Worm (Caenorhabditis elegans) whole organism, L1 larva: ENCODE results near the gene dos-3.

Source experiments
- C34B4.2 ChIP-seq: sonication (generic microtip); optimal IDR thresholded peaks from 2 replicates; lab custom pipeline; 2017; ENCODE audit warnings: mild to moderate bottlenecking, missing genetic modification characterization, missing compliant biosample characterization
- F16B12.6 ChIP-seq: fragments of 150-350 bp; optimal IDR thresholded peaks from 2 replicates; lab custom pipeline; 2014; ENCODE audit warnings: missing biosample characterization, missing genetic modification characterization
- alr-1 ChIP-seq: fragments of 200-800 bp; sonication (Bioruptor generic); optimal IDR thresholded peaks from 2 replicates; lab custom pipeline; 2018; ENCODE audit warnings: borderline replicate concordance, mild to moderate bottlenecking, missing genetic modification characterization, missing compliant biosample characterization
- aly-2 ChIP-seq: fragments of 150-350 bp; optimal IDR thresholded peaks from 2 replicates; lab custom pipeline; 2014; ENCODE audit warnings: missing biosample characterization, missing genetic modification characterization
- ceh-82 ChIP-seq, 3 experiments: fragments of 150-350 bp in 1 of 3; sonication (generic microtip) in 2 of 3; optimal IDR thresholded peaks; 2 replicates each; lab custom pipeline; 2014 to 2017; ENCODE audit warnings: missing biosample characterization in 3 of 3, missing genetic modification characterization in 3 of 3
- ces-1 ChIP-seq: fragments of 150-350 bp; optimal IDR thresholded peaks from 2 replicates; lab custom pipeline; 2014; ENCODE audit warnings: missing biosample characterization, missing genetic modification reagents, missing genetic modification characterization
- dpl-1 ChIP-seq, 3 experiments: fragments of 150-350 bp in 2 of 3; sonication (generic microtip) in 1 of 3; optimal IDR thresholded peaks; 2 replicates each; lab custom pipeline; 2014 to 2017; ENCODE audit warnings: missing biosample characterization in 3 of 3, missing genetic modification characterization in 3 of 3, missing genetic modification reagents in 3 of 3
- efl-1 ChIP-seq, 4 experiments: fragments of 150-350 bp; optimal IDR thresholded peaks in 3 of 4; peaks in 1 of 4; 1 replicate in 1 of 4; 2 replicates in 3 of 4; lab custom pipeline; 2014; ENCODE audit warnings: missing biosample characterization in 2 of 4, missing genetic modification characterization in 2 of 4, missing genetic modification reagents in 2 of 4
- egl-13 ChIP-seq: sonication (generic microtip); optimal IDR thresholded peaks from 2 replicates; lab custom pipeline; 2016; ENCODE audit warnings: missing genotype, missing genetic modification reagents, missing genetic modification characterization, missing compliant biosample characterization
- elt-2 ChIP-seq: sonication (generic microtip); optimal IDR thresholded peaks from 2 replicates; lab custom pipeline; 2016; ENCODE audit warnings: missing genetic modification characterization, mild to moderate bottlenecking, inconsistent platforms, missing compliant biosample characterization, missing genetic modification reagents
- elt-3 ChIP-seq, 6 experiments: fragments of 150-350 bp in 1 of 6; sonication (generic microtip); optimal IDR thresholded peaks; 2 replicates each; lab custom pipeline; 2017 to 2018; ENCODE audit warnings: missing biosample characterization in 6 of 6, missing genetic modification characterization in 6 of 6, inconsistent platforms in 1 of 6
- fkh-10 ChIP-seq: sonication (generic microtip); optimal IDR thresholded peaks from 2 replicates; lab custom pipeline; 2017; ENCODE audit warnings: missing biosample characterization, missing genetic modification reagents, missing genetic modification characterization
- fkh-8 ChIP-seq: sonication (generic microtip); optimal IDR thresholded peaks from 2 replicates; lab custom pipeline; 2016; ENCODE audit warnings: mild to moderate bottlenecking, missing genetic modification characterization, missing compliant biosample characterization
- hlh-17 ChIP-seq: fragments of 200-800 bp; sonication (Bioruptor generic); optimal IDR thresholded peaks from 2 replicates; lab custom pipeline; 2018; ENCODE audit warnings: missing genetic modification characterization, mild to moderate bottlenecking, missing compliant biosample characterization, moderate library complexity, borderline replicate concordance
- hlh-4 ChIP-seq: sonication (generic microtip); optimal IDR thresholded peaks from 2 replicates; lab custom pipeline; 2016; ENCODE audit warnings: mild to moderate bottlenecking, missing genetic modification characterization, missing compliant biosample characterization
- hpl-2 ChIP-seq: fragments of 150-350 bp; optimal IDR thresholded peaks from 2 replicates; lab custom pipeline; 2014; ENCODE audit warnings: missing biosample characterization, missing genetic modification reagents, missing genetic modification characterization
- jun-1 ChIP-seq: fragments of 150-350 bp; optimal IDR thresholded peaks from 2 replicates; lab custom pipeline; 2014; ENCODE audit warnings: missing biosample characterization, missing genetic modification reagents, missing genetic modification characterization
- lin-13 ChIP-seq: fragments of 150-350 bp; optimal IDR thresholded peaks from 2 replicates; lab custom pipeline; 2014; ENCODE audit warnings: missing biosample characterization, missing genetic modification reagents, missing genetic modification characterization
- lin-14 ChIP-seq: fragments of 200-800 bp; sonication (Bioruptor generic); optimal IDR thresholded peaks from 2 replicates; lab custom pipeline; 2018; ENCODE audit warnings: mild to moderate bottlenecking, missing genetic modification characterization, moderate library complexity, missing compliant biosample characterization
- lin-39 ChIP-seq: fragments of 150-350 bp; optimal IDR thresholded peaks from 2 replicates; lab custom pipeline; 2014; ENCODE audit warnings: missing biosample characterization, missing genetic modification reagents, missing genetic modification characterization
- lsy-2 ChIP-seq, 2 experiments: fragments of 150-350 bp; optimal IDR thresholded peaks; 2 replicates each; lab custom pipeline; 2014; ENCODE audit warnings: missing biosample characterization in 2 of 2, missing genetic modification characterization in 2 of 2
- mdl-1 ChIP-seq, 2 experiments: fragments of 150-350 bp; optimal IDR thresholded peaks; 2 replicates each; lab custom pipeline; 2014 to 2017; ENCODE audit warnings: missing biosample characterization in 2 of 2, missing genetic modification characterization in 2 of 2, inconsistent platforms in 1 of 2
- mef-2 ChIP-seq: fragments of 150-350 bp; optimal IDR thresholded peaks from 2 replicates; lab custom pipeline; 2014; ENCODE audit warnings: missing biosample characterization, missing genetic modification characterization
- mep-1 ChIP-seq: fragments of 150-350 bp; optimal IDR thresholded peaks from 2 replicates; lab custom pipeline; 2014; ENCODE audit warnings: missing biosample characterization, missing genetic modification characterization
- nhr-19 ChIP-seq: fragments of 200-800 bp; sonication (Bioruptor generic); conservative IDR thresholded peaks from 2 replicates; pipeline ENCODE4 v1.3.6; 2022; ENCODE audit warnings: missing genetic modification characterization, missing compliant biosample characterization
- nhr-20 ChIP-seq: sonication (generic microtip); optimal IDR thresholded peaks from 2 replicates; lab custom pipeline; 2016; ENCODE audit warnings: mild to moderate bottlenecking, missing genetic modification characterization, missing compliant biosample characterization
- nhr-237 ChIP-seq: fragments of 150-350 bp; optimal IDR thresholded peaks from 2 replicates; lab custom pipeline; 2014; ENCODE audit warnings: missing biosample characterization, missing genetic modification characterization
- nhr-28 ChIP-seq: fragments of 150-350 bp; optimal IDR thresholded peaks from 2 replicates; lab custom pipeline; 2014; ENCODE audit warnings: missing biosample characterization, missing genetic modification characterization
- nhr-47 ChIP-seq: sonication (generic microtip); optimal IDR thresholded peaks from 2 replicates; lab custom pipeline; 2016; ENCODE audit warnings: mild to moderate bottlenecking, missing genetic modification characterization, moderate library complexity, missing compliant biosample characterization
- nhr-71 ChIP-seq: sonication (generic microtip); optimal IDR thresholded peaks from 2 replicates; lab custom pipeline; 2016; ENCODE audit warnings: mild to moderate bottlenecking, missing genetic modification characterization, moderate library complexity, missing compliant biosample characterization
- nhr-90 ChIP-seq: sonication (generic microtip); optimal IDR thresholded peaks from 2 replicates; lab custom pipeline; 2016; ENCODE audit warnings: mild to moderate bottlenecking, missing genetic modification characterization, missing compliant biosample characterization; ENCODE audit not compliant: poor library complexity
- pag-3 ChIP-seq: sonication (generic microtip); optimal IDR thresholded peaks from 2 replicates; lab custom pipeline; 2017; ENCODE audit warnings: missing genetic modification characterization, mild to moderate bottlenecking, missing compliant biosample characterization, antibody characterized with exemption, borderline replicate concordance; ENCODE audit not compliant: insufficient read depth
- pqm-1 ChIP-seq: sonication (generic microtip); optimal IDR thresholded peaks from 3 replicates; lab custom pipeline; 2017; ENCODE audit warnings: missing biosample characterization, missing genetic modification characterization
- rnt-1 ChIP-seq: sonication (generic microtip); optimal IDR thresholded peaks from 2 replicates; lab custom pipeline; 2016; ENCODE audit warnings: mild to moderate bottlenecking, missing genetic modification characterization, moderate library complexity, missing compliant biosample characterization
- skn-1 ChIP-seq: fragments of 150-350 bp; optimal IDR thresholded peaks from 2 replicates; lab custom pipeline; 2014; ENCODE audit warnings: missing biosample characterization, missing genetic modification characterization
- snpc-4 ChIP-seq: fragments of 150-350 bp; optimal IDR thresholded peaks from 2 replicates; lab custom pipeline; 2014; ENCODE audit warnings: missing biosample characterization, missing genetic modification characterization
- snu-23 ChIP-seq: sonication (generic microtip); optimal IDR thresholded peaks from 2 replicates; lab custom pipeline; 2016; ENCODE audit warnings: missing genetic modification characterization, missing compliant biosample characterization
- sup-37 ChIP-seq: fragments of 200-800 bp; sonication (Bioruptor generic); optimal IDR thresholded peaks from 2 replicates; lab custom pipeline; 2018; ENCODE audit warnings: mild to moderate bottlenecking, missing genetic modification characterization, missing compliant biosample characterization
- tbx-2 ChIP-seq: sonication (generic microtip); optimal IDR thresholded peaks from 2 replicates; lab custom pipeline; 2016; ENCODE audit warnings: missing genetic modification characterization, missing compliant biosample characterization
- tlp-1 ChIP-seq: fragments of 150-350 bp; optimal IDR thresholded peaks from 2 replicates; lab custom pipeline; 2014; ENCODE audit warnings: missing biosample characterization, missing genetic modification characterization
- unc-130 ChIP-seq: fragments of 150-350 bp; optimal IDR thresholded peaks from 2 replicates; lab custom pipeline; 2017; ENCODE audit warnings: missing biosample characterization, missing genetic modification characterization, inconsistent platforms
- unc-86 ChIP-seq: sonication (generic microtip); optimal IDR thresholded peaks from 2 replicates; lab custom pipeline; 2016; ENCODE audit warnings: missing genetic modification characterization, missing compliant biosample characterization
- unc-98 ChIP-seq: fragments of 200-800 bp; sonication (Bioruptor generic); IDR thresholded peaks from 2 replicates; pipeline ENCODE4 v1.3.6; 2022; ENCODE audit warnings: missing genetic modification characterization, missing compliant biosample characterization
- vab-15 ChIP-seq: sonication (generic microtip); optimal IDR thresholded peaks from 2 replicates; lab custom pipeline; 2017; ENCODE audit warnings: missing genotype, mild to moderate bottlenecking, missing genetic modification characterization, missing compliant biosample characterization
- xbp-1 ChIP-seq: sonication (generic microtip); optimal IDR thresholded peaks from 2 replicates; lab custom pipeline; 2016; ENCODE audit warnings: missing genetic modification characterization, missing compliant biosample characterization
- zag-1 ChIP-seq: fragments of 150-350 bp; optimal IDR thresholded peaks from 2 replicates; lab custom pipeline; 2014; ENCODE audit warnings: missing biosample characterization, missing genetic modification characterization
- zip-4 ChIP-seq: fragments of 200-800 bp; sonication (Bioruptor generic); optimal IDR thresholded peaks from 2 replicates; lab custom pipeline; 2018; ENCODE audit warnings: mild to moderate bottlenecking, missing genetic modification characterization, moderate library complexity, missing compliant biosample characterization

dos-3 gene

DNA sequence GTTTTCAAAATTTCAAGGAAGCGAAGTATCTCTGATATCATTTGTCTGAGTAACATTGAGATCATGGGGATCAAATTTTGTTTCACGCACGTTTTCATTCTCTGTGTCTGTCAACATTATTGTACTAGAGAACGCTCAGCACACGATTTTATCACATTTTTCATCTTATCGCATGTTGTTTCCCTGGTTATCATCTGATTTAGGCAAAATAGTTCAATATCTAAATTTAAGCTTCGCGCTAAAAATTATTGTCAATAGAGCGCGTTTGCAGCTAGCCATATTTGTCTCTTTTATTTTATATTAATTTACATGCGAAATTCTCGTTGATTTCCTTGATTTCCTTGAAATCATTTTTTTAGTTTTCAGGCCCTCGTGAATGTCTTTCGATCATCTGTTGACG, 6.1 kb upstream of the dos-3 start, which contains the start of gene K02F3.2 (continued):
- TF ChIP-seq tlp-1 (tag; lab: Kevin White, UChicago) (no peak), snu-23 (peak; percentile 69), aly-2 (tag; lab: Kevin White, UChicago) (no peak), ces-1 (GFP tag; lab: Kevin White, UChicago) (no peak), sup-37 (no peak), zip-4 (GFP tag; lab: Kevin White, UChicago) (no peak), nhr-47 (tag; lab: Kevin White, UChicago) (peak; percentile 71), unc-86 (no peak), egl-13 (tag; lab: Kevin White, UChicago) (no peak), pqm-1 (tag; lab: Kevin White, UChicago) (no peak), fkh-8 (tag; lab: Kevin White, UChicago) (peak; percentile 12), alr-1 (tag; lab: Kevin White, UChicago) (no peak), mep-1 (tag; lab: Kevin White, UChicago) (peak; percentile 51), unc-98 (no peak), zag-1 (no peak), lsy-2 (tag; optimal IDR thresholded peaks at IDR 0.05; lab: Kevin White, UChicago) (peak; percentile 40 to 70), hlh-17 (GFP tag; lab: Kevin White, UChicago) (no peak), pag-3 (tag; lab: Kevin White, UChicago) (no peak), lin-39 (tag; lab: Kevin White, UChicago) (no peak), mdl-1 (tag; optimal IDR thresholded peaks at IDR 0.05; lab: Kevin White, UChicago) (peak in 1 of 2 experiments; percentile 43), xbp-1 (tag; lab: Kevin White, UChicago) (peak; percentile 19), efl-1 (optimal IDR thresholded peaks at IDR 0.05; lab: Kevin White, UChicago) (peak; percentile 90 to 94), efl-1 (GFP tag; optimal IDR thresholded peaks at IDR 0.05 in 1 of 2; lab: Kevin White, UChicago) (peak; percentile 93 to 99), C34B4.2 (tag; lab: Kevin White, UChicago) (no peak), elt-2 (peak; percentile 78), snpc-4 (tag; lab: Kevin White, UChicago) (no peak), nhr-71 (peak; percentile 70), nhr-28 (tag; lab: Kevin White, UChicago) (no peak), jun-1 (tag; lab: Kevin White, UChicago) (no peak), vab-15 (tag; lab: Kevin White, UChicago) (no peak), F16B12.6 (no peak), hpl-2 (no peak), nhr-237 (no peak), fkh-10 (GFP tag; lab: Kevin White, UChicago) (no peak), hlh-4 (tag; lab: Kevin White, UChicago) (no peak), mef-2 (tag; lab: Kevin White, UChicago) (no peak), elt-3 (tag; optimal IDR thresholded peaks at IDR 0.05; lab: Kevin White, UChicago) (peak in 2 of 6 experiments; percentile 32 to 84), tbx-2 (tag; lab: Kevin White, UChicago) (peak; percentile 58)
- TF ChIP-seq, all 84 proteins: peak for 31

ce11 chrIII:844577-844976, 5.2 kb upstream of the dos-3 start:
- TF ChIP-seq efl-1 (optimal IDR thresholded peaks at IDR 0.05; lab: Kevin White, UChicago) (no peak), efl-1 (GFP tag; optimal IDR thresholded peaks at IDR 0.05 in 1 of 2; lab: Kevin White, UChicago) (peak in 1 of 2 experiments; percentile 92), alr-1 (tag; lab: Kevin White, UChicago) (no peak), rnt-1 (tag; lab: Kevin White, UChicago) (peak; percentile 39), lsy-2 (tag; optimal IDR thresholded peaks at IDR 0.05; lab: Kevin White, UChicago) (peak in 1 of 2 experiments; percentile 4)

- TF ChIP-seq skn-1 (tag; lab: Kevin White, UChicago) (peak; percentile 8), unc-130 (peak; percentile 37), lin-13 (no peak), lsy-2 (tag; optimal IDR thresholded peaks at IDR 0.05; lab: Kevin White, UChicago) (peak in 1 of 2 experiments; percentile 19), mep-1 (tag; lab: Kevin White, UChicago) (peak; percentile 48), nhr-90 (no peak), nhr-20 (tag; lab: Kevin White, UChicago) (peak; percentile 21), efl-1 (optimal IDR thresholded peaks at IDR 0.05; lab: Kevin White, UChicago) (peak; percentile 6 to 15), efl-1 (GFP tag; optimal IDR thresholded peaks at IDR 0.05 in 1 of 2; lab: Kevin White, UChicago) (peak; percentile 6 to 79), snu-23 (peak; percentile 49), nhr-19 (GFP tag; lab: Robert Waterston, UW) (peak; percentile 36), lin-14 (GFP tag; lab: Kevin White, UChicago) (peak; percentile 91), nhr-71 (peak; percentile 44), rnt-1 (tag; lab: Kevin White, UChicago) (peak; percentile 43), ceh-82 (tag; optimal IDR thresholded peaks at IDR 0.05; lab: Kevin White, UChicago) (peak in 1 of 3 experiments; percentile 59), mef-2 (tag; lab: Kevin White, UChicago) (no peak), dpl-1 (GFP tag; optimal IDR thresholded peaks at IDR 0.05; lab: Kevin White, UChicago) (peak in 1 of 3 experiments; percentile 28)
Measured at ce11 chrIII:843999-844398, 4.6 kb upstream of the dos-3 start.
